Fruit fly (Drosophila melanogaster): ENCODE results near the gene endos.
A peak's percentile ranks its signal among the peaks of the same experiment; 100 is the strongest.

The endos gene

DNA sequence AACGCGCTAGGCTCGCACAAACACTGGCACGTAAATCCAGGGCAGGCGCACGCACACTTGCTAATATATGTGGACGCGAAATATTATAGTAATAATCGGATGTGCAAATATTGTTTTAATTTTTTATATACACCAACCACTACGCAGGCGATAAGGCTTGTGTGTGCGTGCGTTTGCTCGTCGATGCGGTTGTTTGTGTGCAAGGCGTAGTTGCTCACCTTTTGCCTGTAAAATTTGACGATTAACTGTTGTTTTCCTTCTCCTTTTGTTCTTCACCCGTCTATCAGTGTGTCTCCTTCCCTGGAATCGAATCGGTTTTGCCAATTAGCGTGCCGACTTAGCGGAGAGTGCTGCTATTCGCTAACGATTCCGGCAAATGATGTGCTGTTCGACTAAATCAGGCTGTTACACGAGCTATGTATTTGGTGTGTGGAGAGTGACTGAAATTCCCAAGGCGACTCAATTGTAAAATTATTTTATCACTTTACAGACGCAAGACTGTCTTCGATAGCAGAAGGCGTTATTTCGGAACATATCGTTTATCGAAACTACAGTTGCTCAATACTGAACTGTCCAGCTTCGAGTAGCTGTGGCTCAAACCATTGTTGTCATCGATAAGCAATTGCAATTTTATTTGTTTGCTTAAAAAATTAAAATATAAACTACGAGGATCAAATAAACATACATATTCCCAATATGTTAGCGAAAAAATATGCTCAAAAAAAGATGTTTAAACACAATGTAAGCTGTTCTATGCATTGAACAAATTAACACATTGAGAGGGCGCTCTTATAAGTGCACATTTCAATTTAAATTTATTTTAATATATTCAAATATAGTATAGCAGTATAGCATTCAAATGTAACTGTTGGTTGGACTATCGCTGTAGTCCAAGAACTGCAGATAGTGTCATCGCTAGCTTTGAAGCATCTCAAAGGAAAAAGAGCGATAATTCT, at the start of gene endos, which contains the start of gene CG6650 (continued):
- TF ChIP-seq Eip93F (GFP tag; optimal IDR thresholded peaks at IDR 0.05) (peak; percentile 41), lz (GFP tag; optimal IDR thresholded peaks at IDR 0.05) (peak; percentile 12), Gug (GFP tag; IDR thresholded peaks at IDR 0.05) (no peak), Eip78C (GFP tag) (peak; percentile 74), CG31627 (GFP tag; optimal IDR thresholded peaks at IDR 0.05) (no peak), salr (GFP tag; optimal IDR thresholded peaks at IDR 0.05) (no peak), Ets21C (GFP tag; optimal IDR thresholded peaks at IDR 0.05) (no peak), CG6163 (GFP tag; IDR thresholded peaks at IDR 0.05) (peak; percentile 19), pdm3 (GFP tag; optimal IDR thresholded peaks at IDR 0.05) (no peak), Hr4 (GFP tag; optimal IDR thresholded peaks at IDR 0.05) (peak; percentile 44), svp (GFP tag) (peak; percentile 74)

DNA sequence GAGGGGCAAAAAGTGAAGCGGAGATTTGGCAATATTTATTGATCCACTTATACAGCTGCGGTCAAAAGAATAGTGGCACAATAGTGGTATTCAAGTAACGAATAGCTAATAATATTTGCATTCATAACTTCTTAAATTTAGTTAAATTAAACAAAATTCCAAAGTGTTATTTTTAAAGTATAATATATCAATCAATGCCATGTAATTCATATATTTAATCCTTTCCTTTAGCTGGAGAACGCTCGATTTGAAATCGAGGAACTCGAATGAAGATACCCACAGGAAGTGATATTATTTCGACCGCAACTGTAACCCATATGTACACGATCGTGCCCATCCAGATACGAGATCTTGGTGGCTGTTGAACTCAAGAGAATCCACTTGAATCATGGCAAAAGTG, 47.7 kb upstream of the endos start:
- TF ChIP-seq dac (GFP tag; optimal IDR thresholded peaks at IDR 0.05) = no peak
- no peak for TF ChIP-seq cyc (GFP tag; optimal IDR thresholded peaks at IDR 0.05)
- TF ChIP-seq CG8632 (GFP tag; optimal IDR thresholded peaks at IDR 0.05) = no peak
- TF ChIP-seq CG6854 (GFP tag; optimal IDR thresholded peaks at IDR 0.05) = no peak
- peak; percentile 14 for TF ChIP-seq lz (GFP tag; optimal IDR thresholded peaks at IDR 0.05)
- TF ChIP-seq Met (GFP tag; optimal IDR thresholded peaks at IDR 0.05) = peak; percentile 11
- TF ChIP-seq Eip75B (GFP tag; optimal IDR thresholded peaks at IDR 0.05) = no peak
- peak; percentile 0 for TF ChIP-seq acj6 (GFP tag; optimal IDR thresholded peaks at IDR 0.05)
- TF ChIP-seq CG6276 (GFP tag; optimal IDR thresholded peaks at IDR 0.05) = no peak
- peak; percentile 81 for TF ChIP-seq svp (GFP tag)
- no peak for TF ChIP-seq Smox (GFP tag; optimal IDR thresholded peaks at IDR 0.05)
- TF ChIP-seq ss (GFP tag; optimal IDR thresholded peaks at IDR 0.05) = no peak
- TF ChIP-seq Eip78C (GFP tag) = peak; percentile 71
- no peak for TF ChIP-seq CG34406 (GFP tag; optimal IDR thresholded peaks at IDR 0.05)
- no peak for TF ChIP-seq salr (GFP tag; optimal IDR thresholded peaks at IDR 0.05)
- TF ChIP-seq CG11762 (GFP tag; optimal IDR thresholded peaks at IDR 0.05; ENCODE audit: insufficient read depth) = no peak
- no peak for TF ChIP-seq eg (GFP tag; IDR thresholded peaks at IDR 0.05)
- TF ChIP-seq esn (GFP tag; optimal IDR thresholded peaks at IDR 0.05) = peak; percentile 38
- TF ChIP-seq CG4318 (GFP tag; optimal IDR thresholded peaks at IDR 0.05) = no peak
- TF ChIP-seq CG11294 (GFP tag; IDR thresholded peaks at IDR 0.05) = no peak

DNA sequence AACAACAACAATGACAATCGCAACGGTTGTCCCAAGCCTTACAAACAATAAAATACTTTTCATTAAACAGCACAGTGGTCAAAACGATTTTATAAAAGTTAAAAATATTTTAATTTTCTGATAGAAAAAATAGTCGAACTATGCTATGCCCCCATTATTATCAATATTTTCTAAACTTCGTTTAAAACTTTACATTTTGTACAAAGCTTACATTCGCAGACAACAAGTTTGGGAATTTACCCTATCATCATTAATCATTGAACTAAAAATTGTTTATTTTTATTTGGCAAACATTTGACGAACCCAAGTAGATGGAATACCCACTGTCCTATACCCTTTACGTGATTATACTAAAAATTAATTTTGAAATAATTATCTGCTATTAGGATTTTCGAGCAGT, 46.7 kb upstream of the endos start:
- no peak for TF ChIP-seq Hr4 (GFP tag; optimal IDR thresholded peaks at IDR 0.05)
- peak; percentile 58 for TF ChIP-seq Eip78C (GFP tag)

DNA sequence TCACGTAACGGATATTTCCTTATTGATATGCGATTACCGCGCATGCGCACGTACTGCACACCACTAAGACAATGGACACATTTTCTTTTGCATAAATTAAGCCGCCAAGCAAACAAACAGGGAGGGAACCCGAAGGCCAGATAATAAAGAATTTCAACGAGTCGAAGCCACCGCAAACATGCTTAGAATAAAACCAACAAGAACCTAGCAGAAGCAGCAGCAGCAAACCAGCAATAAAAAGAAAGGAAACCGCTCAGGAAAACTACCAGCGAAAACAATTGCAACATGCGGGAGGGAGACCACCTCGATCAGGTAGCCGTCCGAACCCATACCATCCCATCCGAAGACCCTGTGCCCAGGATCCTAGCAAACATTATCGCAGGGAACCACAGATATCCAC, 45.1 kb upstream of the endos start:
- no peak for TF ChIP-seq topi (GFP tag; optimal IDR thresholded peaks at IDR 0.05)

DNA sequence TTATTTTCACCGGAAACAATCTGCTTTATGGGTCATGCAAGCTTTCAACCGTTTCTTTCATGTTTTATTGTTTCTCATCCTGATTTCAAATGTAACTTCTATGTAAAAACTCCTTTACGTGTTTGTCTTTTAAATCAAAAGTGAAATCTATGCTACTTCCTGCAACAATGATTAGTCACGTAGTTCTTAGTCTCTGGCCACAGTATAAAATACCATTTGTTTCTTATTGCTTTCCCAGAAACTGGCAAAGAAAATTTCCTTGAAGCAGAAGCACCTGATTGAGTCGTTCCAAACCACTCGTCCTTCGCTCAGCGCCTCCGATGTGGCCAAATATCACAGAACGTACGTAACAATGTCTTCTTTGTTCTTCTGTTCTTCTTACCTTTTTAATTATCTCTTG, 44.0 kb upstream of the endos start, which contains the start of gene btl:
TSS of gene btl (plus strand) at position 301 of the 400 bp plus-strand sequence.
- TF ChIP-seq Ets21C (GFP tag; optimal IDR thresholded peaks at IDR 0.05) (no peak), fd85E (GFP tag; optimal IDR thresholded peaks at IDR 0.05) (no peak)

DNA sequence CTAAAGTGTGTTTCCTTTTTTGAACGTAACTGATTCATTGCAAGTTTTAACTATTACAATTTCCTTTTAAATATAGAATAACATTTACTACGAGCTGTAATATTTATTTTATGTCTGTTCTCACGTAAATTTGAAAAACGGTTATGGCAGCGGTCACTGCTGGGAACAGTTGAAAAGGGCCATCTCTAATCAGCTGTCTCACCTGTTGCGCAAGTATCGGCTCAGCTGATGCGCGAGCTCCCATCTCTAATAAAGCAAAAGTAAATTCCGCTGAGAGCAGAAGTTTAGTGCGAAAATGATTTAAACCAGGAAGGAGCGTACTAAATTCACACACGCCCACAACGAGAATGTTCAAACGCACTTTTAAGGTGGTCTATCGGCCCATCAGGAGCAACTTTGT, 40.1 kb upstream of the endos start, which contains the start of gene Pex1:
TSS of gene Pex1 (plus strand) at position 272 of the 400 bp plus-strand sequence.
- TF ChIP-seq CG7368 (GFP tag; optimal IDR thresholded peaks at IDR 0.05) (no peak), pdm3 (GFP tag; optimal IDR thresholded peaks at IDR 0.05) (no peak), CG6808 (GFP tag; optimal IDR thresholded peaks at IDR 0.05) (no peak), achi (GFP tag; optimal IDR thresholded peaks at IDR 0.05) (no peak), Met (GFP tag; optimal IDR thresholded peaks at IDR 0.05) (peak; percentile 8), CG9139 (GFP tag; optimal IDR thresholded peaks at IDR 0.05) (no peak), CG3032 (tag; optimal IDR thresholded peaks at IDR 0.05) (peak; percentile 23), CG6792 (GFP tag; optimal IDR thresholded peaks at IDR 0.05) (no peak), Sox15 (GFP tag; optimal IDR thresholded peaks at IDR 0.05) (no peak), Ets21C (GFP tag; optimal IDR thresholded peaks at IDR 0.05) (no peak), Blimp-1 (GFP tag; optimal IDR thresholded peaks at IDR 0.05) (peak; percentile 38), Eip75B (GFP tag; optimal IDR thresholded peaks at IDR 0.05) (no peak), Gug (GFP tag; IDR thresholded peaks at IDR 0.05) (no peak), vri (GFP tag; optimal IDR thresholded peaks at IDR 0.05) (peak; percentile 44), Eip78C (GFP tag) (peak; percentile 65), esn (GFP tag; optimal IDR thresholded peaks at IDR 0.05) (peak; percentile 22), Hr39 (GFP tag; optimal IDR thresholded peaks at IDR 0.05) (no peak), Sox14 (GFP tag; optimal IDR thresholded peaks at IDR 0.05) (peak; percentile 17), svp (GFP tag) (peak; percentile 79), CG10631 (GFP tag; optimal IDR thresholded peaks at IDR 0.05) (no peak)

All from whole organism, prepupa.